Worm (Caenorhabditis elegans) whole organism, L1 larva: ENCODE measurements around the gene Y46G5A.34.

Source experiments
- C16A3.4 ChIP-seq: fragments of 150-350 bp; optimal IDR thresholded peaks from 2 replicates; lab custom pipeline; 2014; ENCODE audit warnings: missing biosample characterization, missing genetic modification characterization
- F16B12.6 ChIP-seq: fragments of 150-350 bp; optimal IDR thresholded peaks from 2 replicates; lab custom pipeline; 2014; ENCODE audit warnings: missing biosample characterization, missing genetic modification characterization
- aly-2 ChIP-seq: fragments of 150-350 bp; optimal IDR thresholded peaks from 2 replicates; lab custom pipeline; 2014; ENCODE audit warnings: missing biosample characterization, missing genetic modification characterization
- ama-1 ChIP-seq: fragments of 150-350 bp; optimal IDR thresholded peaks from 2 replicates; lab custom pipeline; 2014
- ceh-8 ChIP-seq: fragments of 200-800 bp; sonication (Bioruptor generic); optimal IDR thresholded peaks from 2 replicates; lab custom pipeline; 2018; ENCODE audit warnings: mild to moderate bottlenecking, missing genetic modification characterization, moderate library complexity, missing compliant biosample characterization
- ceh-90 ChIP-seq: sonication (generic microtip); optimal IDR thresholded peaks from 2 replicates; lab custom pipeline; 2016; ENCODE audit warnings: missing genetic modification characterization, missing compliant biosample characterization
- dpl-1 ChIP-seq, 3 experiments: fragments of 150-350 bp in 2 of 3; sonication (generic microtip) in 1 of 3; optimal IDR thresholded peaks; 2 replicates each; lab custom pipeline; 2014 to 2017; ENCODE audit warnings: missing biosample characterization in 3 of 3, missing genetic modification characterization in 3 of 3, missing genetic modification reagents in 3 of 3
- efl-1 ChIP-seq, 4 experiments: fragments of 150-350 bp; optimal IDR thresholded peaks in 3 of 4; peaks in 1 of 4; 1 replicate in 1 of 4; 2 replicates in 3 of 4; lab custom pipeline; 2014; ENCODE audit warnings: missing biosample characterization in 2 of 4, missing genetic modification characterization in 2 of 4, missing genetic modification reagents in 2 of 4
- egl-13 ChIP-seq: sonication (generic microtip); optimal IDR thresholded peaks from 2 replicates; lab custom pipeline; 2016; ENCODE audit warnings: missing genotype, missing genetic modification reagents, missing genetic modification characterization, missing compliant biosample characterization
- elt-2 ChIP-seq: sonication (generic microtip); optimal IDR thresholded peaks from 2 replicates; lab custom pipeline; 2016; ENCODE audit warnings: missing genetic modification characterization, mild to moderate bottlenecking, inconsistent platforms, missing compliant biosample characterization, missing genetic modification reagents
- elt-3 ChIP-seq, 6 experiments: fragments of 150-350 bp in 1 of 6; sonication (generic microtip); optimal IDR thresholded peaks; 2 replicates each; lab custom pipeline; 2017 to 2018; ENCODE audit warnings: missing biosample characterization in 6 of 6, missing genetic modification characterization in 6 of 6, inconsistent platforms in 1 of 6
- ets-5 ChIP-seq: fragments of 200-800 bp; sonication (Bioruptor generic); IDR thresholded peaks from 2 replicates; pipeline ENCODE4 v1.3.6; 2022; ENCODE audit warnings: missing genetic modification characterization, missing compliant biosample characterization
- fkh-4 ChIP-seq: sonication (generic microtip); optimal IDR thresholded peaks from 2 replicates; lab custom pipeline; 2016; ENCODE audit warnings: missing compliant biosample characterization, missing genetic modification characterization, borderline replicate concordance
- fos-1 ChIP-seq: fragments of 150-350 bp; optimal IDR thresholded peaks from 2 replicates; lab custom pipeline; 2014; ENCODE audit warnings: missing biosample characterization, missing genetic modification characterization
- hlh-17 ChIP-seq: fragments of 200-800 bp; sonication (Bioruptor generic); optimal IDR thresholded peaks from 2 replicates; lab custom pipeline; 2018; ENCODE audit warnings: missing genetic modification characterization, mild to moderate bottlenecking, missing compliant biosample characterization, moderate library complexity, borderline replicate concordance
- hpl-2 ChIP-seq: fragments of 150-350 bp; optimal IDR thresholded peaks from 2 replicates; lab custom pipeline; 2014; ENCODE audit warnings: missing biosample characterization, missing genetic modification reagents, missing genetic modification characterization
- irx-1 ChIP-seq: sonication (generic microtip); optimal IDR thresholded peaks from 2 replicates; lab custom pipeline; 2016; ENCODE audit warnings: missing genetic modification characterization, missing compliant biosample characterization
- lin-13 ChIP-seq: fragments of 150-350 bp; optimal IDR thresholded peaks from 2 replicates; lab custom pipeline; 2014; ENCODE audit warnings: missing biosample characterization, missing genetic modification reagents, missing genetic modification characterization
- lin-14 ChIP-seq: fragments of 200-800 bp; sonication (Bioruptor generic); optimal IDR thresholded peaks from 2 replicates; lab custom pipeline; 2018; ENCODE audit warnings: mild to moderate bottlenecking, missing genetic modification characterization, moderate library complexity, missing compliant biosample characterization
- lin-15B ChIP-seq: fragments of 150-350 bp; sonication (generic microtip); optimal IDR thresholded peaks from 3 replicates; lab custom pipeline; 2014; ENCODE audit warnings: missing biosample characterization, missing genetic modification characterization
- lir-3 ChIP-seq: sonication (generic microtip); optimal IDR thresholded peaks from 2 replicates; lab custom pipeline; 2016; ENCODE audit warnings: mild to moderate bottlenecking, missing genetic modification characterization, moderate library complexity, missing compliant biosample characterization; ENCODE audit not compliant: poor library complexity
- lsy-2 ChIP-seq, 2 experiments: fragments of 150-350 bp; optimal IDR thresholded peaks; 2 replicates each; lab custom pipeline; 2014; ENCODE audit warnings: missing biosample characterization in 2 of 2, missing genetic modification characterization in 2 of 2
- mab-9 ChIP-seq: fragments of 200-800 bp; sonication (Bioruptor generic); IDR thresholded peaks from 2 replicates; pipeline ENCODE4 v1.3.6; 2022; ENCODE audit warnings: missing genetic modification reagents, missing genetic modification characterization, missing compliant biosample characterization
- mdl-1 ChIP-seq, 2 experiments: fragments of 150-350 bp; optimal IDR thresholded peaks; 2 replicates each; lab custom pipeline; 2014 to 2017; ENCODE audit warnings: missing biosample characterization in 2 of 2, missing genetic modification characterization in 2 of 2, inconsistent platforms in 1 of 2
- mep-1 ChIP-seq: fragments of 150-350 bp; optimal IDR thresholded peaks from 2 replicates; lab custom pipeline; 2014; ENCODE audit warnings: missing biosample characterization, missing genetic modification characterization
- nhr-12 ChIP-seq: sonication (generic microtip); optimal IDR thresholded peaks from 2 replicates; lab custom pipeline; 2017; ENCODE audit warnings: missing biosample characterization, missing genetic modification characterization
- nhr-19 ChIP-seq: fragments of 200-800 bp; sonication (Bioruptor generic); conservative IDR thresholded peaks from 2 replicates; pipeline ENCODE4 v1.3.6; 2022; ENCODE audit warnings: missing genetic modification characterization, missing compliant biosample characterization
- nhr-20 ChIP-seq: sonication (generic microtip); optimal IDR thresholded peaks from 2 replicates; lab custom pipeline; 2016; ENCODE audit warnings: mild to moderate bottlenecking, missing genetic modification characterization, missing compliant biosample characterization
- nhr-237 ChIP-seq: fragments of 150-350 bp; optimal IDR thresholded peaks from 2 replicates; lab custom pipeline; 2014; ENCODE audit warnings: missing biosample characterization, missing genetic modification characterization
- nhr-76 ChIP-seq: sonication (generic microtip); optimal IDR thresholded peaks from 2 replicates; lab custom pipeline; 2017; ENCODE audit warnings: missing biosample characterization, missing genetic modification characterization
- nhr-77 ChIP-seq: fragments of 150-350 bp; optimal IDR thresholded peaks from 2 replicates; lab custom pipeline; 2014; ENCODE audit warnings: missing biosample characterization, missing genetic modification characterization
- nhr-84 ChIP-seq: sonication (generic microtip); optimal IDR thresholded peaks from 2 replicates; lab custom pipeline; 2017; ENCODE audit warnings: missing biosample characterization, missing genetic modification characterization
- nhr-85 ChIP-seq: sonication (generic microtip); peaks from one replicate; lab custom pipeline; 2016; ENCODE audit warnings: missing genetic modification characterization, inconsistent platforms, missing compliant biosample characterization
- pax-3 ChIP-seq: fragments of 200-800 bp; sonication (Bioruptor generic); optimal IDR thresholded peaks from 2 replicates; lab custom pipeline; 2018; ENCODE audit warnings: mild to moderate bottlenecking, missing genetic modification characterization, moderate library complexity, missing compliant biosample characterization
- rnt-1 ChIP-seq: sonication (generic microtip); optimal IDR thresholded peaks from 2 replicates; lab custom pipeline; 2016; ENCODE audit warnings: mild to moderate bottlenecking, missing genetic modification characterization, moderate library complexity, missing compliant biosample characterization
- sptf-1 ChIP-seq: fragments of 150-350 bp; optimal IDR thresholded peaks from 2 replicates; lab custom pipeline; 2014; ENCODE audit warnings: missing biosample characterization, missing genetic modification characterization
- sup-37 ChIP-seq: fragments of 200-800 bp; sonication (Bioruptor generic); optimal IDR thresholded peaks from 2 replicates; lab custom pipeline; 2018; ENCODE audit warnings: mild to moderate bottlenecking, missing genetic modification characterization, missing compliant biosample characterization
- swsn-7 ChIP-seq: sonication (generic microtip); optimal IDR thresholded peaks from 2 replicates; lab custom pipeline; 2016; ENCODE audit warnings: missing genetic modification characterization, missing compliant biosample characterization
- tbx-2 ChIP-seq: sonication (generic microtip); optimal IDR thresholded peaks from 2 replicates; lab custom pipeline; 2016; ENCODE audit warnings: missing genetic modification characterization, missing compliant biosample characterization
- tlp-1 ChIP-seq: fragments of 150-350 bp; optimal IDR thresholded peaks from 2 replicates; lab custom pipeline; 2014; ENCODE audit warnings: missing biosample characterization, missing genetic modification characterization
- unc-130 ChIP-seq: fragments of 150-350 bp; optimal IDR thresholded peaks from 2 replicates; lab custom pipeline; 2017; ENCODE audit warnings: missing biosample characterization, missing genetic modification characterization, inconsistent platforms
- unc-30 ChIP-seq: sonication (generic microtip); optimal IDR thresholded peaks from 2 replicates; lab custom pipeline; 2017; ENCODE audit warnings: missing biosample characterization, missing genetic modification characterization
- unc-86 ChIP-seq: sonication (generic microtip); optimal IDR thresholded peaks from 2 replicates; lab custom pipeline; 2016; ENCODE audit warnings: missing genetic modification characterization, missing compliant biosample characterization
- vab-15 ChIP-seq: sonication (generic microtip); optimal IDR thresholded peaks from 2 replicates; lab custom pipeline; 2017; ENCODE audit warnings: missing genotype, mild to moderate bottlenecking, missing genetic modification characterization, missing compliant biosample characterization
- xbp-1 ChIP-seq: sonication (generic microtip); optimal IDR thresholded peaks from 2 replicates; lab custom pipeline; 2016; ENCODE audit warnings: missing genetic modification characterization, missing compliant biosample characterization
- zag-1 ChIP-seq: fragments of 150-350 bp; optimal IDR thresholded peaks from 2 replicates; lab custom pipeline; 2014; ENCODE audit warnings: missing biosample characterization, missing genetic modification characterization

Y46G5A.34 gene

DNA sequence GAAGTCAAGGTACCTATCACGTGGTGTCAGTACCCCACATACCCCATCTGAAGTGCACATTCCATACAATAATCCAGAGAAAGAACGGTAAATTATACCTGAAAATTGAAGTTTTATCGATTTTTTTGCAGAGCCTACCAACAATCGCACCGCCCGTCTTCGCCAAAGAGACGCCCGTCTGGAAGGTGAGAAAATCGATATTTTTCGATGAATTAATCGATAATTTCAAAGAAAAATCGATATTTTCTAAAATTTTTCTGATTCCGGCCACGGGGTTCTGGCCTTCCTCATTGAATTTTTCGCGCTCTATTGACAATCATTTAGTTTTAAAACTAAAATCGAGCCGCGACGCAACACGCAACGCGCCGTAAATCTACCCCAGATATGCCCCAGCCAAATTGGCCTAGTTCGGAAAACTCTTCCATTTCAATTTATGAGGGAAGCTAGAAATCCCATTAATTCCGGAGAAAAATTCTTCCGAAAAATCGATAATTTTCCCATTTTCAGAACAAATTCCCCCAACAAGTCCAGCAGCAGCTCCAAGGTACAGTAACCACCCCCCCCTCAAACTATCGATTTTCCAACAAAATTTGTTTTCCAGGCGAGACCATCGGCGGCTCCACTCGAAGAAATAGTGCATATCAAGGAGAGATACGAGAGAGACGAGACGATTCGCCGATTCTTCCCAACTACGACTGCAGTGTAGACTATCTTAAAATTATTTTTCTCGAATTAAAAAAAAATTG is 9.9 kb upstream of the Y46G5A.34 start:
- TF ChIP-seq nhr-76 (no peak), irx-1 (tag; lab: Kevin White, UChicago) (no peak), hlh-17 (GFP tag; lab: Kevin White, UChicago) (no peak), mab-9 (GFP tag; lab: Robert Waterston, UW) (no peak), egl-13 (tag; lab: Kevin White, UChicago) (no peak), efl-1 (optimal IDR thresholded peaks at IDR 0.05; lab: Kevin White, UChicago) (no peak), efl-1 (GFP tag; optimal IDR thresholded peaks at IDR 0.05 in 1 of 2; lab: Kevin White, UChicago) (no peak), elt-3 (tag; optimal IDR thresholded peaks at IDR 0.05; lab: Kevin White, UChicago) (no peak), mep-1 (no peak), nhr-237 (tag; lab: Kevin White, UChicago) (no peak), fos-1 (tag; lab: Kevin White, UChicago) (no peak), nhr-20 (tag; lab: Kevin White, UChicago) (no peak), aly-2 (no peak), lsy-2 (tag; optimal IDR thresholded peaks at IDR 0.05; lab: Kevin White, UChicago) (no peak), zag-1 (tag; lab: Kevin White, UChicago) (no peak), sptf-1 (tag; lab: Kevin White, UChicago) (no peak), vab-15 (tag; lab: Kevin White, UChicago) (no peak), nhr-77 (tag; lab: Kevin White, UChicago) (no peak), tbx-2 (tag; lab: Kevin White, UChicago) (no peak)

ce11 chrII:12767258-12767824 is 9.1 kb upstream of the Y46G5A.34 start:
- TF ChIP-seq unc-130 (tag; lab: Kevin White, UChicago) (no peak), efl-1 (optimal IDR thresholded peaks at IDR 0.05; lab: Kevin White, UChicago) (no peak), efl-1 (GFP tag; optimal IDR thresholded peaks at IDR 0.05 in 1 of 2; lab: Kevin White, UChicago) (peak in 1 of 2 experiments; percentile 56), hpl-2 (GFP tag; lab: Kevin White, UChicago) (no peak), nhr-85 (peak; percentile 11)

DNA sequence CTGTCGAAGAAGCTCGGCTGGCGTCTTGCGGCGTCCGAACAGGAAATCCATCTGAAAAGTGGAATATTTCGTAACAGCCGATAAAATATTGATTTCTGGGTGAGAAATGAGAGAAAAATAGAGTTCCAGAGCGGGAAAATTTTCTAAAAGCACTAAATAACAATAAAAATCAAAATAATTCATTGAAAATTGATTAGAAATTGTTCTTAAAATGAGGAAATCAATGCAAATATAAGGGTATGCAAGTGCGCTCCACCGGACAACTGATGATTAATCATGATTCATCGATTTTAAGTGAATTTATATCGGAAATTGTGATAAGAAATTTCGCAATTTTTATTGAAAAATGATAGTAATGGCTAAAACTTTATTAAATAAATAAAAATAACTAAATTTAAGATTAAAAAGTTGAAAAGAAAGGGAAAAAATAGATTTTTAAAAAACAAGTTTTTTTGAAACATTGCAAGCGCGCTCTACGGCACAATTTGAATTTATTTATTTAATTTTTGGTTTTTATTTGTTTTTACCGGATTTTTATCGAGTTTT is 8.2 kb upstream of the Y46G5A.34 start, which contains the start of the genes vps-2 and tiar-2:
Gene vps-2, minus strand, starts transcription at position 51 of the 546 bp plus-strand sequence.
Gene tiar-2, plus strand, starts transcription at position 520 of the 546 bp plus-strand sequence.
- TF ChIP-seq hpl-2 (GFP tag; lab: Kevin White, UChicago), result no peak
- no peak for TF ChIP-seq unc-30 (tag; lab: Kevin White, UChicago)
- TF ChIP-seq swsn-7 (tag; lab: Kevin White, UChicago), result peak; percentile 75
- TF ChIP-seq ama-1 (lab: Kevin White, UChicago), result no peak
- TF ChIP-seq nhr-12 (tag; lab: Kevin White, UChicago), result no peak
- TF ChIP-seq C16A3.4 (tag; lab: Kevin White, UChicago), result peak; percentile 62
- peak; percentile 31 for TF ChIP-seq ceh-90 (tag; lab: Kevin White, UChicago)
- peak; percentile 64 for TF ChIP-seq ceh-8 (GFP tag; lab: Kevin White, UChicago)
- no peak for TF ChIP-seq zag-1 (tag; lab: Kevin White, UChicago)
- no peak for TF ChIP-seq rnt-1
- peak; percentile 87 for TF ChIP-seq fos-1 (tag; lab: Kevin White, UChicago)
- no peak for TF ChIP-seq ets-5 (GFP tag; lab: Robert Waterston, UW)
- TF ChIP-seq lin-14 (GFP tag; lab: Kevin White, UChicago), result peak; percentile 93
- TF ChIP-seq mab-9 (GFP tag; lab: Robert Waterston, UW), result no peak
- TF ChIP-seq pax-3 (tag; lab: Kevin White, UChicago), result peak; percentile 59
- TF ChIP-seq lin-13 (GFP tag; lab: Kevin White, UChicago), result no peak
- no peak for TF ChIP-seq nhr-84 (tag; lab: Kevin White, UChicago)
- TF ChIP-seq nhr-77 (tag; lab: Kevin White, UChicago), result no peak
- no peak for TF ChIP-seq tlp-1 (tag; lab: Kevin White, UChicago)
- TF ChIP-seq lin-15B (tag; lab: Kevin White, UChicago), result peak; percentile 77
- no peak for TF ChIP-seq lir-3
- peak; percentile 81 for TF ChIP-seq nhr-85
- peak; percentile 60 for TF ChIP-seq nhr-20 (tag; lab: Kevin White, UChicago)
- TF ChIP-seq aly-2, result no peak
- peak; percentile 75 for TF ChIP-seq nhr-19
- peak; percentile 78 for TF ChIP-seq xbp-1 (tag; lab: Kevin White, UChicago)
- no peak for TF ChIP-seq mdl-1 (tag; optimal IDR thresholded peaks at IDR 0.05; lab: Kevin White, UChicago)
- TF ChIP-seq elt-2 (tag; lab: Kevin White, UChicago), result peak; percentile 73
- peak; percentile 32 for TF ChIP-seq unc-86 (tag; lab: Kevin White, UChicago)
- peak; percentile 51 for TF ChIP-seq fkh-4 (tag; lab: Kevin White, UChicago)
- no peak for TF ChIP-seq sup-37 (GFP tag; lab: Kevin White, UChicago)
- peak; percentile 58 to 72 (median 58) for TF ChIP-seq dpl-1 (GFP tag; optimal IDR thresholded peaks at IDR 0.05; lab: Kevin White, UChicago)
- no peak for TF ChIP-seq F16B12.6 (tag; lab: Kevin White, UChicago)
